Fruit fly (Drosophila melanogaster): ENCODE measurements around the gene CG14106.
A peak's percentile ranks its signal among the peaks of the same experiment; 100 is the strongest.

Gene CG14106

dm6 chr3L:13393538-13393937, 31.9 kb downstream of the CG14106 start:
- TF ChIP-seq ken (GFP tag; IDR thresholded peaks at IDR 0.05) (no peak), sens (GFP tag) (peak; percentile 87), D19A (tag; optimal IDR thresholded peaks at IDR 0.05) (no peak), CG9727 (GFP tag; optimal IDR thresholded peaks at IDR 0.05) (peak; percentile 15), CG17912 (GFP tag; optimal IDR thresholded peaks at IDR 0.05) (no peak), pb (GFP tag; optimal IDR thresholded peaks at IDR 0.05) (no peak), mirr (GFP tag; optimal IDR thresholded peaks at IDR 0.05) (no peak), CG10321 (GFP tag; IDR thresholded peaks at IDR 0.05) (no peak), CG15479 (GFP tag; optimal IDR thresholded peaks at IDR 0.05) (no peak), CG10979 (tag; optimal IDR thresholded peaks at IDR 0.05) (peak; percentile 12), Kr (GFP tag; optimal IDR thresholded peaks at IDR 0.05) (no peak), CG11456 (GFP tag; IDR thresholded peaks at IDR 0.05) (no peak)

dm6 chr3L:13389834-13390233, 35.6 kb downstream of the CG14106 start, which contains the start of gene Poc1:
TSS of gene Poc1 (minus strand) at chr3L:13390006.
- no peak for TF ChIP-seq CG15269 (tag; optimal IDR thresholded peaks at IDR 0.05)
- no peak for TF ChIP-seq CG12104 (GFP tag; optimal IDR thresholded peaks at IDR 0.05)
- TF ChIP-seq BtbVII (GFP tag; optimal IDR thresholded peaks at IDR 0.05) = no peak
- peak; percentile 71 for TF ChIP-seq HLH4C (GFP tag; IDR thresholded peaks at IDR 0.05; ENCODE audit: partially characterized antibody)
- no peak for TF ChIP-seq nerfin-1 (tag; optimal IDR thresholded peaks at IDR 0.05)
- TF ChIP-seq Tbp (GFP tag; optimal IDR thresholded peaks at IDR 0.05) = no peak
- peak; percentile 50 for TF ChIP-seq CG1603 (tag; optimal IDR thresholded peaks at IDR 0.05)
- no peak for TF ChIP-seq cwo (GFP tag; optimal IDR thresholded peaks at IDR 0.05)
- no peak for TF ChIP-seq CG11723 (GFP tag; optimal IDR thresholded peaks at IDR 0.05)
- no peak for TF ChIP-seq zfh2 (GFP tag; optimal IDR thresholded peaks at IDR 0.05)
- TF ChIP-seq pzg (GFP tag; optimal IDR thresholded peaks at IDR 0.05) = peak; percentile 90
- TF ChIP-seq CG12155 (GFP tag; optimal IDR thresholded peaks at IDR 0.05) = no peak
- TF ChIP-seq CG15601 (tag; optimal IDR thresholded peaks at IDR 0.05) = peak; percentile 21
- TF ChIP-seq CG10267 (tag; optimal IDR thresholded peaks at IDR 0.05) = peak; percentile 62
- peak in 1 of 3 experiments; percentile 58 for TF ChIP-seq Stat92E (GFP tag; optimal IDR thresholded peaks at IDR 0.05)
- no peak for TF ChIP-seq CG7928 (GFP tag; optimal IDR thresholded peaks at IDR 0.05)
- no peak for TF ChIP-seq CG17802 (tag; optimal IDR thresholded peaks at IDR 0.05)
- TF ChIP-seq ftz-f1 (GFP tag; optimal IDR thresholded peaks at IDR 0.05) = no peak
- peak; percentile 24 for TF ChIP-seq Hmr (GFP tag; optimal IDR thresholded peaks at IDR 0.05)
- TF ChIP-seq disco-r (GFP tag; optimal IDR thresholded peaks at IDR 0.05) = no peak
- peak; percentile 17 for TF ChIP-seq zen (tag; optimal IDR thresholded peaks at IDR 0.05)
- no peak for TF ChIP-seq Sry-β (GFP tag; optimal IDR thresholded peaks at IDR 0.05)
- peak; percentile 82 for TF ChIP-seq CG9797 (GFP tag; optimal IDR thresholded peaks at IDR 0.05)
- peak; percentile 98 for TF ChIP-seq E2f2 (GFP tag; IDR thresholded peaks at IDR 0.05)
- peak; percentile 90 for TF ChIP-seq gfzf (GFP tag; optimal IDR thresholded peaks at IDR 0.05)
- TF ChIP-seq inv (GFP tag; IDR thresholded peaks at IDR 0.05; ENCODE audit: partially characterized antibody) = 0 out of 2 replicates have a peak, but pooled peaks have one; percentile 3
- TF ChIP-seq Oaz (GFP tag; IDR thresholded peaks at IDR 0.05) = no peak
- peak; percentile 52 for TF ChIP-seq CG2116 (GFP tag; optimal IDR thresholded peaks at IDR 0.05)
- TF ChIP-seq Bdp1 (GFP tag; optimal IDR thresholded peaks at IDR 0.05) = no peak
- TF ChIP-seq CG15514 (GFP tag; optimal IDR thresholded peaks at IDR 0.05) = peak; percentile 28
- peak; percentile 32; the same call in 1 of the 2 replicates for TF ChIP-seq Scr (GFP tag; IDR thresholded peaks at IDR 0.05; ENCODE audit: partially characterized antibody)
- TF ChIP-seq Sry-δ (GFP tag; optimal IDR thresholded peaks at IDR 0.05) = peak; percentile 47
- no peak; the same call in 1 of the 2 replicates for TF ChIP-seq CG3847 (GFP tag; IDR thresholded peaks at IDR 0.05)
- TF ChIP-seq sug (tag; optimal IDR thresholded peaks at IDR 0.05) = no peak
- peak; percentile 80 for TF ChIP-seq Dref (GFP tag; IDR thresholded peaks at IDR 0.05)
- no peak for TF ChIP-seq slbo (GFP tag; IDR thresholded peaks at IDR 0.05)
- TF ChIP-seq MBD-R2 (GFP tag; IDR thresholded peaks at IDR 0.05) = peak; percentile 22; the same call in 1 of the 2 replicates
- TF ChIP-seq Myb (GFP tag; optimal IDR thresholded peaks at IDR 0.05) = peak; percentile 60
